Fruit fly (Drosophila melanogaster) whole organism, adult: ENCODE results near the gene CG14042.

ENCODE experiments used
- CG11617 ChIP-seq: fragments of 200-800 bp; sonication (Bioruptor generic); optimal IDR thresholded peaks from 2 replicates; lab custom pipeline; 2017; ENCODE audit warnings: mild to moderate bottlenecking, missing biosample characterization, missing genetic modification reagents, missing genetic modification characterization
- CG12768 ChIP-seq: fragments of 200-800 bp; sonication (Bioruptor generic); optimal IDR thresholded peaks from 2 replicates; lab custom pipeline; 2017; ENCODE audit warnings: missing biosample characterization, missing genetic modification characterization, mild to moderate bottlenecking, moderate library complexity, missing genetic modification reagents
- CG14711 ChIP-seq: fragments of 200-800 bp; sonication (Bioruptor generic); optimal IDR thresholded peaks from 2 replicates; lab custom pipeline; 2018; ENCODE audit warnings: missing biosample characterization, mild to moderate bottlenecking, missing genetic modification characterization, moderate library complexity
- CG1620 ChIP-seq: fragments of 200-800 bp; sonication (Bioruptor generic); optimal IDR thresholded peaks from 2 replicates; lab custom pipeline; 2016; ENCODE audit warnings: missing biosample characterization, missing genetic modification characterization
- CG33017 ChIP-seq: fragments of 200-800 bp; sonication (Bioruptor generic); optimal IDR thresholded peaks from 2 replicates; lab custom pipeline; 2018; ENCODE audit warnings: missing biosample characterization, mild to moderate bottlenecking, missing genetic modification characterization, moderate library complexity
- CG5204 ChIP-seq: fragments of 200-800 bp; sonication (Bioruptor generic); optimal IDR thresholded peaks from 2 replicates; lab custom pipeline; 2016; ENCODE audit warnings: missing biosample characterization, missing genetic modification characterization
- CG7045 ChIP-seq: fragments of 200-800 bp; sonication (Bioruptor generic); optimal IDR thresholded peaks from 2 replicates; lab custom pipeline; 2017; ENCODE audit warnings: missing biosample characterization, mild to moderate bottlenecking, missing genetic modification characterization
- CG7101 ChIP-seq: fragments of 200-800 bp; sonication (Bioruptor generic); optimal IDR thresholded peaks from 2 replicates; lab custom pipeline; 2018; ENCODE audit warnings: missing biosample characterization, mild to moderate bottlenecking, missing genetic modification characterization, moderate library complexity
- Clk ChIP-seq: fragments of 200-800 bp; sonication (Bioruptor generic); optimal IDR thresholded peaks from 2 replicates; lab custom pipeline; 2017; ENCODE audit warnings: missing biosample characterization, missing genetic modification characterization
- Crg-1 ChIP-seq: fragments of 200-800 bp; sonication (Bioruptor generic); optimal IDR thresholded peaks from 2 replicates; lab custom pipeline; 2016; ENCODE audit warnings: missing biosample characterization, missing genetic modification characterization
- Hr96 ChIP-seq: fragments of 200-800 bp; sonication (Bioruptor generic); optimal IDR thresholded peaks from 2 replicates; lab custom pipeline; 2016; ENCODE audit warnings: missing biosample characterization, missing genetic modification characterization
- Mnt ChIP-seq: fragments of 200-800 bp; sonication (Bioruptor generic); optimal IDR thresholded peaks from 2 replicates; lab custom pipeline; 2016; ENCODE audit warnings: missing biosample characterization, mild to moderate bottlenecking, missing genetic modification characterization
- bab1 ChIP-seq: fragments of 200-800 bp; sonication (Bioruptor generic); optimal IDR thresholded peaks from 3 replicates; lab custom pipeline; 2019; ENCODE audit warnings: missing biosample characterization, mild to moderate bottlenecking, missing genetic modification characterization, moderate library complexity
- cic ChIP-seq: fragments of 200-800 bp; sonication (Bioruptor generic); optimal IDR thresholded peaks from 2 replicates; lab custom pipeline; 2017; ENCODE audit warnings: missing biosample characterization, mild to moderate bottlenecking, missing genetic modification characterization, moderate library complexity
- cnc ChIP-seq, 2 experiments: fragments of >200 bp; optimal IDR thresholded peaks; 2 replicates each; lab custom pipeline; 2017
- kay ChIP-seq: fragments of 200-800 bp; sonication (Bioruptor generic); peaks from one replicate; lab custom pipeline; 2016; ENCODE audit warnings: missing biosample characterization, missing genetic modification characterization, borderline replicate concordance
- ovo ChIP-seq: fragments of 200-800 bp; sonication (Bioruptor generic); optimal IDR thresholded peaks from 2 replicates; lab custom pipeline; 2016; ENCODE audit warnings: missing biosample characterization, missing genetic modification characterization
- pad ChIP-seq: fragments of 200-800 bp; sonication (Bioruptor generic); optimal IDR thresholded peaks from 3 replicates; lab custom pipeline; 2017; ENCODE audit warnings: missing biosample characterization, missing genetic modification characterization, mild to moderate bottlenecking, moderate library complexity, missing genetic modification reagents
- tj ChIP-seq: fragments of 200-800 bp; sonication (Bioruptor generic); optimal IDR thresholded peaks from 3 replicates; lab custom pipeline; 2017; ENCODE audit warnings: missing biosample characterization, mild to moderate bottlenecking, missing genetic modification characterization, moderate library complexity
- toe ChIP-seq: fragments of 200-800 bp; sonication (Bioruptor generic); optimal IDR thresholded peaks from 2 replicates; lab custom pipeline; 2016; ENCODE audit warnings: missing biosample characterization, missing genetic modification characterization

The CG14042 gene

DNA sequence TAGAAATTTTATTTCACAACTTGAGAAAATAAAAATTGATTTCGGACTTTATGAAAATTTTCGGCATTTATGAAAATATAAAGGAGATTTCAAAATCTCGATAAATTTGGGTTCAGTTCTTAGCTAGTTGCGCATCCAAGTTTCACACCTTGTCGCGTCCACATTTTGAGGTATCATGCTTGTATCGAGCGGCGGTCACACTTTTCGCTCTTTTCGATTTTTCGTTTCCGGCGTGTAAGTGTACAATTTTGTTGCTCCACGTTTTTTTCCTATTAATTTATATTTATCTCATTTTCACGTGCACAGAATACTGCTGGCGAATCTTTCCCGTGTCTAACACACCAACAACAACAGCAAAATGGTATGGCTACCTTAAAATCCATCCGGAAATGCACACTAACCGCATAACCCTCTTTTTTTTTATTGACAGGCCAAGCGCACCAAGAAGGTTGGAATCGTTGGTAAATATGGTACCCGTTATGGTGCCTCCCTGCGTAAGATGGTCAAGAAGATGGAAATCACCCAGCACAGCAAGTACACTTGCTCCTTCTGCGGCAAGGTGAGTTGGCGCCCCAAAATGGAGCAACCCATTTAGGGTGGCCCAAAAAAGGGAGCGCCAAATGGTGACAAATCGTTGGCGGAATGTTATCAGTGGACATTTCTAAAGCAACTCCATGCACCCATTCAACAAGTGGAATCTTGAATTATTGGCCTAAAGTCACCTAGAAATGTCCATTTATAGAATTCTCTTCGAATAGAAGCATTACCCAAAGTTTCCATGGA, 33.5 kb downstream of the CG14042 start, which contains the start of gene RpL37A:
TSS of gene RpL37A (plus strand) at position 161 of the 783 bp plus-strand sequence.
- TF ChIP-seq toe (GFP tag; lab: Kevin White, UChicago) = no peak
- TF ChIP-seq bab1 = peak; percentile 85
- TF ChIP-seq CG1620 (GFP tag; lab: Kevin White, UChicago) = peak; percentile 86
- TF ChIP-seq CG7101 (tag; lab: Kevin White, UChicago) = peak; percentile 81
- TF ChIP-seq CG5204 = no peak
- peak; percentile 63 for TF ChIP-seq ovo
- TF ChIP-seq CG14711 (tag; lab: Kevin White, UChicago) = peak; percentile 61
- peak; percentile 73 for TF ChIP-seq Crg-1
- TF ChIP-seq kay (GFP tag; lab: Kevin White, UChicago) = peak; percentile 18
- TF ChIP-seq cic (GFP tag; lab: Kevin White, UChicago) = peak; percentile 62
- TF ChIP-seq CG33017 (tag; lab: Kevin White, UChicago) = peak; percentile 54
- TF ChIP-seq Hr96 = peak; percentile 84
- no peak for TF ChIP-seq cnc (optimal IDR thresholded peaks at IDR 0.05; lab: Kevin White, UChicago)
- peak; percentile 87 for TF ChIP-seq CG11617 (GFP tag; lab: Kevin White, UChicago)
- peak; percentile 57 for TF ChIP-seq CG7045 (GFP tag; lab: Kevin White, UChicago)
- peak; percentile 76 for TF ChIP-seq Mnt (GFP tag; lab: Kevin White, UChicago)
- TF ChIP-seq pad (GFP tag; lab: Kevin White, UChicago) = peak; percentile 74
- TF ChIP-seq tj = peak; percentile 54
- TF ChIP-seq Clk (GFP tag; lab: Kevin White, UChicago) = peak; percentile 61
- peak; percentile 66 for TF ChIP-seq CG12768

- no peak for TF ChIP-seq cnc (optimal IDR thresholded peaks at IDR 0.05; lab: Kevin White, UChicago)
- no peak for TF ChIP-seq Crg-1
- TF ChIP-seq CG11617 (GFP tag; lab: Kevin White, UChicago) = no peak
- no peak for TF ChIP-seq bab1
- TF ChIP-seq ovo = no peak
- TF ChIP-seq tj = peak; percentile 2
- no peak for TF ChIP-seq CG7101 (tag; lab: Kevin White, UChicago)
- no peak for TF ChIP-seq CG14711 (tag; lab: Kevin White, UChicago)
- no peak for TF ChIP-seq Clk (GFP tag; lab: Kevin White, UChicago)
- peak; percentile 64 for TF ChIP-seq kay (GFP tag; lab: Kevin White, UChicago)
- no peak for TF ChIP-seq toe (GFP tag; lab: Kevin White, UChicago)
These were observed 34.8 kb downstream of the CG14042 start for dm6 chr2L:5072357-5072756.

DNA sequence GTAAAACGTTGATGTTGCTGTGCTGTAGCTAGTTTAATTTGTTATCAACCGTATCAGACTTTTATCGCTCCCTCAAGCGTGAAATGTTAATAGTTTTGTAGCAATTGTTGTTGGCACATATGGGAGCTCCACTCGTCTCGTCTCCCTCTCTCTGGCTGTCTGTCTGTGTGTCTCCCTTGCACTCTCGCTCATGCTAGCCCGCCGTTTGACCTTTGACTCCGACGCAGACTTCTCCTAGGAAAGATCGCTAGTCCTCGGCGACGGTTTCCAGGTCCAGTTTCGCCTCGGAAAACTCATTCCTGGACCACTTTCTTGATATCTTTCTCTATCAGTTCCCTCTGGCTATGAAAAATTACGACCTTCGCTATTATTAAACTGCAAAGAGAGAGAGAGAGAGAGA, 41.7 kb downstream of the CG14042 start:
- no peak for TF ChIP-seq CG33017 (tag; lab: Kevin White, UChicago)
- TF ChIP-seq Clk (GFP tag; lab: Kevin White, UChicago) = no peak
- TF ChIP-seq cnc (optimal IDR thresholded peaks at IDR 0.05; lab: Kevin White, UChicago) = no peak
- no peak for TF ChIP-seq CG14711 (tag; lab: Kevin White, UChicago)

dm6 chr2L:5080225-5080867, 42.8 kb downstream of the CG14042 start:
- TF ChIP-seq Hr96 (no peak), cnc (optimal IDR thresholded peaks at IDR 0.05; lab: Kevin White, UChicago) (no peak), Mnt (GFP tag; lab: Kevin White, UChicago) (no peak), CG7045 (GFP tag; lab: Kevin White, UChicago) (peak; percentile 26), Clk (GFP tag; lab: Kevin White, UChicago) (no peak), Crg-1 (no peak), bab1 (no peak), pad (GFP tag; lab: Kevin White, UChicago) (peak; percentile 70), cic (GFP tag; lab: Kevin White, UChicago) (no peak), ovo (peak; percentile 85), CG14711 (tag; lab: Kevin White, UChicago) (peak; percentile 48), tj (no peak), CG1620 (GFP tag; lab: Kevin White, UChicago) (no peak), kay (GFP tag; lab: Kevin White, UChicago) (peak; percentile 9)

DNA sequence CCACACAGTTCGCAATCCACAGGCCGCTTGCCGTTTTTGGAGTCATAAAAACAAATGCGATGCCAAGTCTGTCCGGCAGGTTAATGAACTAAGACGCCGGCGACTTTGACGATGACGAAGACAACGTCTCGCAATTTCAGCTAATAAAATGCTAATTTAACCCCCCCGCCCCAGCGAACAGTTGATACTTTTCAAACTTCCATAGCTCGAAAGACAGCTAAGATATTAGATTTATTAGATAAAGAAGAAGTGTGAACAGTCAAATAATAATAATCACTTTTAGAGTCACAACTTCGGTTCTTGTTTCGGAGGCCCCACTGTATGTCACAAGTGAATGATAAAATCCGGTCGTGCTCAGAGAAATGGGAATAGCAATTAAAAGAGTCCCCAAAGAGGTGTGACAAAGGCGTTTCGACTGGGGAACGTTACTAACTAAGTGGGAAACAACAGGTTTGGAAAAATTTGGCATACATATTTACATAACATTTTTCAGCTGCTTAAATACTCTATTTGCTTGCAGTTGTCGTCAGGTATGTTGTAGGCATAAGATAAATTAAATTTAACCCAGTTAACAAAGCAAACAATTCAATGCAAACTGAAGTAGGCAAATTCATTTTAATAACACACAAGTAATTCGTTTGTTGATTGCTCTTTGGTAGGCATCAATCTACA, 47.2 kb downstream of the CG14042 start:
- TF ChIP-seq CG5204 (no peak), kay (GFP tag; lab: Kevin White, UChicago) (peak; percentile 3)

- no peak for TF ChIP-seq CG1620 (GFP tag; lab: Kevin White, UChicago)
- peak; percentile 46 for TF ChIP-seq bab1
These were observed 48.1 kb downstream of the CG14042 start for dm6 chr2L:5085561-5085960.
